Worm (Caenorhabditis elegans): ENCODE data around the gene fbxa-141.

fbxa-141 gene

DNA sequence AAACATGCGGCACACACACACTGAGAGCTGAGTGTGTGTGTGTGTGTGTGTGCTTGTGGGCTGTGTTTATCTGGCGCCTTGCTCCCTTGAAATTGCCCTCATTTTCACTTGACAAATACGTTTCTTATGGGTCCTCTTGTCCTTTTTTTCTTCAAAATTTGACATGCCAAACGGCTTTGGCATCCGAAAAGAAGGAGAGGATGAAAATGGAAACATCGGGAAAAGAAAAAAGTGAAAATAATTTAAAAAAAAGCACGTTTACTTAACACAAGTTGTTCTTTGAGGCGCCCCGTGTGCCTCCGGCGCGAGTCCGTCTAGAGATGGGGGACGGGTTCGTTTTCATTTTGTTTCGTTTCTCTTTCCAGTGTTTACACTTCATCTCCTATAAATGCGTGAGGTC is 17.6 kb downstream of the fbxa-141 start:
- no peak for TF ChIP-seq cey-2 (tag; optimal IDR thresholded peaks at IDR 0.05; ENCODE audit: borderline replicate concordance, insufficient read depth)
- no peak for TF ChIP-seq ceh-62 (tag; optimal IDR thresholded peaks at IDR 0.05)
- no peak for TF ChIP-seq zfp-3 (GFP tag; conservative IDR thresholded peaks at IDR 0.05)
- TF ChIP-seq hlh-11 (tag; optimal IDR thresholded peaks at IDR 0.05), result no peak
- no peak for TF ChIP-seq Y75B8A.6 (GFP tag; IDR thresholded peaks at IDR 0.05)
- peak in 1 of 2 experiments; percentile 82 for TF ChIP-seq hif-1 (tag; optimal IDR thresholded peaks at IDR 0.05)
- TF ChIP-seq Y105C5A.15 (GFP tag; IDR thresholded peaks at IDR 0.05), result no peak
- TF ChIP-seq F49E8.2 (tag; optimal IDR thresholded peaks at IDR 0.05; ENCODE audit: borderline replicate concordance), result no peak
- TF ChIP-seq unc-39 (tag; optimal IDR thresholded peaks at IDR 0.05), result no peak
- no peak for TF ChIP-seq dmd-6 (GFP tag; IDR thresholded peaks at IDR 0.05)
- TF ChIP-seq ces-1 (GFP tag; optimal IDR thresholded peaks at IDR 0.05), result no peak
- TF ChIP-seq T20F7.1 (GFP tag; optimal IDR thresholded peaks at IDR 0.05), result no peak
- no peak for TF ChIP-seq aly-2 (tag; optimal IDR thresholded peaks at IDR 0.05)
- TF ChIP-seq lsy-2 (tag; optimal IDR thresholded peaks at IDR 0.05), result no peak
- TF ChIP-seq fos-1 (tag; optimal IDR thresholded peaks at IDR 0.05), result no peak
- TF ChIP-seq egl-43 (GFP tag; IDR thresholded peaks at IDR 0.05), result no peak
- no peak for TF ChIP-seq mxl-2 (GFP tag; conservative IDR thresholded peaks at IDR 0.05)
- peak; percentile 81 for TF ChIP-seq aha-1 (tag)
- no peak for TF ChIP-seq nhr-25 (tag; optimal IDR thresholded peaks at IDR 0.05; ENCODE audit: borderline replicate concordance, insufficient read depth)
- TF ChIP-seq spr-1 (tag; optimal IDR thresholded peaks at IDR 0.05), result no peak
- no peak for TF ChIP-seq saeg-2 (GFP tag; IDR thresholded peaks at IDR 0.05)
- no peak for TF ChIP-seq zip-2 (tag; optimal IDR thresholded peaks at IDR 0.05)
- no peak for TF ChIP-seq attf-4 (tag; optimal IDR thresholded peaks at IDR 0.05)
- TF ChIP-seq T26A8.4 (GFP tag; IDR thresholded peaks at IDR 0.05), result no peak
- peak; percentile 20 for TF ChIP-seq hlh-30 (tag; optimal IDR thresholded peaks at IDR 0.05; ENCODE audit: insufficient read depth)
- TF ChIP-seq gei-8 (GFP tag; optimal IDR thresholded peaks at IDR 0.05), result no peak
- no peak for TF ChIP-seq php-3 (GFP tag; IDR thresholded peaks at IDR 0.05)

DNA sequence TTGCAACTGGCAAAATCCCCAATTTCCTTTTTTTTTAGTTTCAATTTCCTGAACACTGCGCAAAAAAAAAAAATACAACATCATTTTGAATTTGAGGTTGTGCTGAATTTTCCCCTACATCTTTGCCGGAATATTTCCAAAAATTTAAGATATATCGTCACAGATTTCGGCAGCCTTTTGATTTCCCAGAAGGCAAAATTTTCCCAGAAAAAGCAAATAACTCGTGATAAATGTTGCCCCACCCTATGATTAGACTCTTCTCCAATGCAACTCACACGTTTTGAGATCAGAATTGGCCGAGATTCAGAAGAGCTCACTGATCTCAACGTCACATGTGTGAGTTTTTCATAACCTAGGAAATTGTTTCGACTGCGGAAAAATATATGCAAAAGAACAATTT is 20.3 kb downstream of the fbxa-141 start:
- no peak for TF ChIP-seq daf-16 (GFP tag; optimal IDR thresholded peaks at IDR 0.05)
- no peak for TF ChIP-seq daf-16 (tag; optimal IDR thresholded peaks at IDR 0.05)
- TF ChIP-seq madf-5 (GFP tag; IDR thresholded peaks at IDR 0.05), result no peak
- no peak for TF ChIP-seq nhr-28 (tag; optimal IDR thresholded peaks at IDR 0.05)
- TF ChIP-seq hmg-1.1 (GFP tag; IDR thresholded peaks at IDR 0.05), result no peak
- no peak for TF ChIP-seq lir-3 (tag; optimal IDR thresholded peaks at IDR 0.05)
- no peak for TF ChIP-seq nhr-48 (tag; optimal IDR thresholded peaks at IDR 0.05)
- no peak for TF ChIP-seq mxl-2 (GFP tag; conservative IDR thresholded peaks at IDR 0.05)
- no peak for TF ChIP-seq daf-19 (GFP tag; conservative IDR thresholded peaks at IDR 0.05)
- no peak for TF ChIP-seq hif-1 (tag; optimal IDR thresholded peaks at IDR 0.05)
- TF ChIP-seq set-16 (GFP tag; IDR thresholded peaks at IDR 0.05), result no peak
- TF ChIP-seq rbr-2 (tag; optimal IDR thresholded peaks at IDR 0.05), result no peak
- no peak for TF ChIP-seq Y5F2A.4 (GFP tag; optimal IDR thresholded peaks at IDR 0.05)
- no peak for TF ChIP-seq nhr-42 (GFP tag; IDR thresholded peaks at IDR 0.05)
- TF ChIP-seq ZK337.2 (GFP tag; IDR thresholded peaks at IDR 0.05), result no peak

DNA sequence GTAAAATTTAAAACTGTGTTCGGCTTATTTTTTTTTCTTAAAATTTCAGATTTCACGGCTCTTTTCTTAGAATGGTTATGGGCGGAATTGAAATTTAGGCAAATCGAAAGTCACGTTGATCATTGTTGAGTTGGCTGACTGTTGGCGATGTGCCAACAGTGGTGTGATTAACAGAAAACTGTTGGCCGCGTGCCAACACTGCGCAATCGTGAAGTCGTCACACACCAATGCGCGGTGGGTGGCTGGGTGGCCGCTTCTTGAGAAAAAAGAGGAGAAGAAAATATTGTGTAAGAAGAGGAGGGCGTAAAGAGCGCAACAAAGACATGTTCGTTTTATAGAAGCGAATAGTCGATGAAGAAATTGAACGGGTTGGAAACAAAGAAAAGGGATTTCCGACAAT is 21.6 kb downstream of the fbxa-141 start:
- TF ChIP-seq lin-13 (GFP tag; optimal IDR thresholded peaks at IDR 0.05) (no peak), rbr-2 (tag; optimal IDR thresholded peaks at IDR 0.05) (peak; percentile 4), mep-1 (tag; optimal IDR thresholded peaks at IDR 0.05) (peak; percentile 39), daf-16 (GFP tag; optimal IDR thresholded peaks at IDR 0.05) (no peak), daf-16 (tag; optimal IDR thresholded peaks at IDR 0.05) (peak; percentile 10), hlh-11 (tag; optimal IDR thresholded peaks at IDR 0.05) (peak; percentile 6), T20F7.1 (GFP tag; optimal IDR thresholded peaks at IDR 0.05) (no peak), F44E2.7 (GFP tag; IDR thresholded peaks at IDR 0.05) (no peak), nhr-76 (tag; optimal IDR thresholded peaks at IDR 0.05) (no peak), F37D6.2 (tag; optimal IDR thresholded peaks at IDR 0.05) (no peak), mdl-1 (tag; optimal IDR thresholded peaks at IDR 0.05) (peak in 1 of 2 experiments; percentile 9), zip-2 (tag; optimal IDR thresholded peaks at IDR 0.05) (no peak), dmd-9 (GFP tag; IDR thresholded peaks at IDR 0.05) (no peak), hlh-30 (tag; optimal IDR thresholded peaks at IDR 0.05; ENCODE audit: insufficient read depth) (peak; percentile 16), ama-1 (optimal IDR thresholded peaks at IDR 0.05) (peak; percentile 86), hmg-1.1 (GFP tag; IDR thresholded peaks at IDR 0.05) (peak; percentile 27; the same call in 1 of the 2 replicates), tra-1 (GFP tag; IDR thresholded peaks at IDR 0.05) (no peak), mes-2 (tag; optimal IDR thresholded peaks at IDR 0.05; ENCODE audit: poor library complexity, severe bottlenecking) (peak; percentile 52)

Data from whole organism, L4 larva.